Worm (Caenorhabditis elegans) whole organism, early embryonic: ENCODE measurements around the gene R12B2.13.

ENCODE experiments used
- F13C5.2 ChIP-seq: sonication (generic microtip); optimal IDR thresholded peaks from 2 replicates; lab custom pipeline; 2017; ENCODE audit warnings: mild to moderate bottlenecking, missing genetic modification characterization, inconsistent platforms, missing compliant biosample characterization
- aly-1 ChIP-seq: sonication (generic microtip); optimal IDR thresholded peaks from 2 replicates; lab custom pipeline; 2016; ENCODE audit warnings: missing genetic modification characterization, missing compliant biosample characterization
- ama-1 ChIP-seq: fragments of 150-350 bp; optimal IDR thresholded peaks from 2 replicates; lab custom pipeline; 2014
- ceh-13 ChIP-seq: fragments of 200-800 bp; sonication (Bioruptor generic); optimal IDR thresholded peaks from 2 replicates; lab custom pipeline; 2018; ENCODE audit warnings: mild to moderate bottlenecking, missing genetic modification characterization, missing compliant biosample characterization
- ceh-36 ChIP-seq: sonication (generic microtip); optimal IDR thresholded peaks from 2 replicates; lab custom pipeline; 2016; ENCODE audit warnings: missing genetic modification characterization, inconsistent platforms, missing compliant biosample characterization
- ets-7 ChIP-seq: sonication (generic microtip); optimal IDR thresholded peaks from 2 replicates; lab custom pipeline; 2016; ENCODE audit warnings: missing genotype, missing genetic modification characterization, missing compliant biosample characterization
- flt-1 ChIP-seq: fragments of 200-800 bp; sonication (Bioruptor generic); IDR thresholded peaks from 2 replicates; pipeline ENCODE4 v1.3.6; 2022; ENCODE audit warnings: missing genetic modification characterization, missing compliant biosample characterization
- hmbx-1 ChIP-seq: sonication (generic microtip); optimal IDR thresholded peaks from 2 replicates; lab custom pipeline; 2016; ENCODE audit warnings: mild to moderate bottlenecking, missing genetic modification characterization, missing compliant biosample characterization
- hmg-4 ChIP-seq: fragments of 200-800 bp; sonication (Bioruptor generic); optimal IDR thresholded peaks from 2 replicates; lab custom pipeline; 2018; ENCODE audit warnings: mild to moderate bottlenecking, missing genetic modification characterization, missing compliant biosample characterization
- hnd-1 ChIP-seq: sonication (generic microtip); optimal IDR thresholded peaks from 2 replicates; lab custom pipeline; 2016; ENCODE audit warnings: missing genetic modification characterization, missing compliant biosample characterization
- scrt-1 ChIP-seq: fragments of 200-800 bp; sonication (Bioruptor generic); IDR thresholded peaks from 2 replicates; pipeline ENCODE4 v1.3.6; 2022; ENCODE audit warnings: missing genetic modification characterization, missing compliant biosample characterization
- tbx-11 ChIP-seq: fragments of 200-800 bp; sonication (Bioruptor generic); IDR thresholded peaks from 2 replicates; pipeline ENCODE4 v1.3.6; 2022; ENCODE audit warnings: missing genetic modification characterization, missing compliant biosample characterization
- tra-4 ChIP-seq: sonication (generic microtip); optimal IDR thresholded peaks from 2 replicates; lab custom pipeline; 2017; ENCODE audit warnings: missing genetic modification characterization, missing compliant biosample characterization

DNA sequence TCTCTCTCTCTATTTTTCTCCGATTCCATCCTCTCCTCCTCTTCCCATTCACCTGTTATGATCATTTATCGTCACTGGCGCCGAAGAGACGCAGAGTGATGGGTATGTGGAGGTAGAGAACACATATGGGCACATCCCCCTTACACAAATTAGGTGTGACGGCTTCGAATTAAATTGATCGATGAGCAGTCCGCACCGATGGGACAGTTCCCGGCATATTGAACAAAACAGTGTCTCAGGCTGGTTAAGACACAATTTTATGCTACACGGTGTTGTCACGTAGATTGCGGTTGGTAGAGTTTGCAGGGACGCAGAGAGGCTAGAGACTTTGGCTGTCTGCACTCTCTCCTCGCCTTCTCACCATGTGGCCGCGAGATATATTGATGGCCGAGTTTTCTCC lies 18.5 kb downstream of the R12B2.13 start, which contains the start of gene R12B2.7:
- no peak for TF ChIP-seq ceh-13
- no peak for TF ChIP-seq tra-4 (tag; lab: Kevin White, UChicago)
- TF ChIP-seq aly-1, result no peak
- TF ChIP-seq flt-1, result no peak
- TF ChIP-seq ama-1 (lab: Kevin White, UChicago), result no peak
- TF ChIP-seq tbx-11 (GFP tag; lab: Robert Waterston, UW), result no peak
- no peak for TF ChIP-seq hmbx-1 (tag; lab: Kevin White, UChicago)
- TF ChIP-seq hmg-4, result no peak
- no peak for TF ChIP-seq ets-7 (tag; lab: Kevin White, UChicago)
- no peak for TF ChIP-seq hnd-1 (tag; lab: Kevin White, UChicago)
- TF ChIP-seq F13C5.2 (tag; lab: Kevin White, UChicago), result no peak
- TF ChIP-seq scrt-1 (GFP tag; lab: Robert Waterston, UW), result no peak
- no peak for TF ChIP-seq ceh-36 (tag; lab: Kevin White, UChicago)
